Worm (Caenorhabditis elegans): ENCODE results near the gene srh-68.

- TF ChIP-seq mes-2 (tag; optimal IDR thresholded peaks at IDR 0.05; ENCODE audit: poor library complexity, severe bottlenecking) (no peak), nhr-111 (GFP tag; optimal IDR thresholded peaks at IDR 0.05) (no peak), pha-4 (GFP tag; IDR thresholded peaks at IDR 0.05) (no peak), pha-4 (tag; optimal IDR thresholded peaks at IDR 0.05) (no peak), daf-12 (tag; optimal IDR thresholded peaks at IDR 0.05) (no peak), Y105C5A.15 (GFP tag; IDR thresholded peaks at IDR 0.05) (no peak), jun-1 (tag; optimal IDR thresholded peaks at IDR 0.05) (no peak)
Measured at ce11 chrII:12471138-12471855, 35.8 kb upstream of the srh-68 start, which contains the start of the genes F15A4.5 and phat-8.
